Fruit fly (Drosophila melanogaster) whole organism, embryonic: ENCODE results near the gene CG1317.

Experiments used
- Blimp-1 ChIP-seq: fragments of 200-800 bp; sonication (Bioruptor generic); optimal IDR thresholded peaks from 3 replicates; lab custom pipeline; 2018; ENCODE audit warnings: missing biosample characterization, missing genetic modification characterization, mild to moderate bottlenecking, moderate library complexity, missing genetic modification reagents
- CG12219 ChIP-seq: fragments of 200-800 bp; sonication (Bioruptor generic); optimal IDR thresholded peaks from 3 replicates; lab custom pipeline; 2018; ENCODE audit warnings: missing biosample characterization, mild to moderate bottlenecking, missing genetic modification characterization
- CG12299 ChIP-seq: fragments of 200-800 bp; sonication (Bioruptor generic); optimal IDR thresholded peaks from 2 replicates; lab custom pipeline; 2018; ENCODE audit warnings: missing biosample characterization, mild to moderate bottlenecking, missing genetic modification characterization
- CG12744 ChIP-seq: fragments of 200-800 bp; sonication (Bioruptor generic); optimal IDR thresholded peaks from 2 replicates; lab custom pipeline; 2016; ENCODE audit warnings: missing biosample characterization, missing genetic modification characterization
- CG13894 ChIP-seq: fragments of 200-800 bp; sonication (Bioruptor generic); optimal IDR thresholded peaks from 3 replicates; lab custom pipeline; 2018; ENCODE audit warnings: missing biosample characterization, mild to moderate bottlenecking, missing genetic modification characterization, moderate library complexity
- CG14050 ChIP-seq: fragments of 200-800 bp; sonication (Bioruptor generic); IDR thresholded peaks from 3 replicates; pipeline ENCODE4 v1.3.6; 2022; ENCODE audit warnings: missing biosample characterization, missing genetic modification characterization
- CG1529 ChIP-seq: fragments of 200-800 bp; sonication (Bioruptor generic); optimal IDR thresholded peaks from 3 replicates; lab custom pipeline; 2018; ENCODE audit warnings: missing biosample characterization, missing genetic modification characterization
- CG17186 ChIP-seq: fragments of 200-800 bp; sonication (Bioruptor generic); optimal IDR thresholded peaks from 3 replicates; lab custom pipeline; 2017; ENCODE audit warnings: missing biosample characterization, missing genetic modification reagents, missing genetic modification characterization
- CG17612 ChIP-seq: fragments of 200-800 bp; sonication (Bioruptor generic); IDR thresholded peaks from 2 replicates; pipeline ENCODE4 v1.3.6; 2022; ENCODE audit warnings: missing biosample characterization, missing genetic modification characterization
- CG2202 ChIP-seq: fragments of 200-800 bp; sonication (Bioruptor generic); optimal IDR thresholded peaks from 2 replicates; lab custom pipeline; 2018; ENCODE audit warnings: missing biosample characterization, mild to moderate bottlenecking, missing genetic modification characterization
- CG33213 ChIP-seq: fragments of 200-800 bp; sonication (Bioruptor generic); optimal IDR thresholded peaks from 3 replicates; lab custom pipeline; 2016; ENCODE audit warnings: missing biosample characterization, missing genetic modification characterization
- CG3407 ChIP-seq: fragments of 200-800 bp; sonication (Bioruptor generic); optimal IDR thresholded peaks from 2 replicates; lab custom pipeline; 2018; ENCODE audit warnings: missing biosample characterization, mild to moderate bottlenecking, missing genetic modification characterization
- CG3838 ChIP-seq: fragments of 200-800 bp; sonication (Bioruptor generic); optimal IDR thresholded peaks from 3 replicates; lab custom pipeline; 2016; ENCODE audit warnings: missing biosample characterization, missing genetic modification characterization
- CG42726 ChIP-seq: fragments of 200-800 bp; sonication (Bioruptor generic); IDR thresholded peaks from 2 replicates; pipeline ENCODE4 v1.3.6; 2022; ENCODE audit warnings: missing biosample characterization, missing genetic modification characterization; ENCODE audit not compliant: partially characterized antibody
- CG5953 ChIP-seq: fragments of 200-800 bp; sonication (Bioruptor generic); IDR thresholded peaks from 2 replicates; pipeline ENCODE4 v1.3.6; 2022; ENCODE audit warnings: missing biosample characterization, missing genetic modification characterization
- CG6272 ChIP-seq: fragments of 200-800 bp; sonication (Bioruptor generic); IDR thresholded peaks from 2 replicates; pipeline ENCODE4 v1.3.6; 2022; ENCODE audit warnings: missing biosample characterization, missing genetic modification characterization
- CG7786 ChIP-seq: fragments of 200-800 bp; sonication (Bioruptor generic); optimal IDR thresholded peaks from 2 replicates; lab custom pipeline; 2016; ENCODE audit warnings: missing biosample characterization, missing genetic modification characterization
- CG7839 ChIP-seq: fragments of 200-800 bp; sonication (Bioruptor generic); optimal IDR thresholded peaks from 3 replicates; lab custom pipeline; 2018; ENCODE audit warnings: missing biosample characterization, mild to moderate bottlenecking, missing genetic modification characterization, moderate library complexity
- CG7963 ChIP-seq: fragments of 200-800 bp; sonication (Bioruptor generic); IDR thresholded peaks from 3 replicates; pipeline ENCODE4 v1.3.6; 2022; ENCODE audit warnings: missing biosample characterization, missing genetic modification characterization; ENCODE audit not compliant: partially characterized antibody
- CTCF ChIP-seq: fragments of 200-800 bp; sonication (Bioruptor generic); optimal IDR thresholded peaks from 2 replicates; lab custom pipeline; 2017; ENCODE audit warnings: missing biosample characterization, mild to moderate bottlenecking, missing genetic modification characterization, moderate library complexity
- Dll ChIP-seq: fragments of 200-800 bp; sonication (Bioruptor generic); IDR thresholded peaks from 4 replicates; pipeline ENCODE4 v1.3.6; 2022; ENCODE audit warnings: missing biosample characterization, missing genetic modification characterization; ENCODE audit not compliant: partially characterized antibody
- HLH4C ChIP-seq: fragments of 200-800 bp; sonication (Bioruptor generic); IDR thresholded peaks from 3 replicates; pipeline ENCODE4 v1.3.6; 2022; ENCODE audit warnings: missing biosample characterization, missing genetic modification characterization; ENCODE audit not compliant: partially characterized antibody
- HLH54F ChIP-seq: fragments of 200-800 bp; sonication (Bioruptor generic); optimal IDR thresholded peaks from 3 replicates; lab custom pipeline; 2016; ENCODE audit warnings: missing biosample characterization, missing genetic modification characterization
- Hey ChIP-seq: fragments of 200-800 bp; sonication (Bioruptor generic); optimal IDR thresholded peaks from 3 replicates; lab custom pipeline; 2018; ENCODE audit warnings: missing biosample characterization, mild to moderate bottlenecking, missing genetic modification characterization
- Hr51 ChIP-seq, 2 experiments: fragments of 200-800 bp; sonication (Bioruptor generic); optimal IDR thresholded peaks; 2 replicates in 1 of 2; 3 replicates in 1 of 2; lab custom pipeline; 2016 to 2018; ENCODE audit warnings: missing biosample characterization in 2 of 2, missing genetic modification characterization in 2 of 2, mild to moderate bottlenecking in 1 of 2, moderate library complexity in 1 of 2
- Mes4 ChIP-seq: fragments of 200-800 bp; sonication (Bioruptor generic); optimal IDR thresholded peaks from 2 replicates; lab custom pipeline; 2016; ENCODE audit warnings: missing biosample characterization, missing genetic modification characterization
- Oaz ChIP-seq: fragments of 200-800 bp; sonication (Bioruptor generic); IDR thresholded peaks from 2 replicates; pipeline ENCODE4 v1.3.6; 2022; ENCODE audit warnings: missing biosample characterization, missing genetic modification characterization
- Ptx1 ChIP-seq: fragments of 200-800 bp; sonication (Bioruptor generic); IDR thresholded peaks from 2 replicates; pipeline ENCODE4 v1.3.6; 2022; ENCODE audit warnings: missing biosample characterization, missing genetic modification characterization
- Xrp1 ChIP-seq: fragments of 200-800 bp; sonication (Bioruptor generic); IDR thresholded peaks from 2 replicates; pipeline ENCODE4 v1.3.6; 2022; ENCODE audit warnings: missing biosample characterization, missing genetic modification characterization
- ab ChIP-seq: fragments of 200-800 bp; sonication (Bioruptor generic); optimal IDR thresholded peaks from 2 replicates; lab custom pipeline; 2016; ENCODE audit warnings: missing biosample characterization, missing genetic modification characterization
- cas ChIP-seq: fragments of 200-800 bp; sonication (Bioruptor generic); IDR thresholded peaks from 2 replicates; pipeline ENCODE4 v1.3.6; 2022; ENCODE audit warnings: missing biosample characterization, missing genetic modification characterization
- dan ChIP-seq: fragments of 200-800 bp; sonication (Bioruptor generic); IDR thresholded peaks from 2 replicates; pipeline ENCODE4 v1.3.6; 2022; ENCODE audit warnings: missing biosample characterization, missing genetic modification characterization
- dati ChIP-seq: fragments of 200-800 bp; sonication (Bioruptor generic); IDR thresholded peaks from 2 replicates; pipeline ENCODE4 v1.3.6; 2022; ENCODE audit warnings: missing biosample characterization, missing genetic modification characterization
- dimm ChIP-seq: fragments of 200-800 bp; sonication (Bioruptor generic); IDR thresholded peaks from 2 replicates; pipeline ENCODE4 v1.3.6; 2022; ENCODE audit warnings: missing biosample characterization, missing genetic modification characterization
- dmrt11E ChIP-seq: fragments of 200-800 bp; sonication (Bioruptor generic); optimal IDR thresholded peaks from 3 replicates; lab custom pipeline; 2018; ENCODE audit warnings: missing biosample characterization, mild to moderate bottlenecking, missing genetic modification characterization, moderate library complexity
- fd3F ChIP-seq: fragments of 200-800 bp; sonication (Bioruptor generic); optimal IDR thresholded peaks from 2 replicates; lab custom pipeline; 2018; ENCODE audit warnings: missing biosample characterization, mild to moderate bottlenecking, missing genetic modification characterization, moderate library complexity
- gem ChIP-seq: fragments of 200-800 bp; sonication (Bioruptor generic); optimal IDR thresholded peaks from 2 replicates; lab custom pipeline; 2019; ENCODE audit warnings: missing biosample characterization, mild to moderate bottlenecking, missing genetic modification characterization, moderate library complexity
- grn ChIP-seq: fragments of 200-800 bp; sonication (Bioruptor generic); optimal IDR thresholded peaks from 3 replicates; lab custom pipeline; 2017; ENCODE audit warnings: missing biosample characterization, missing genetic modification characterization
- inv ChIP-seq: fragments of 200-800 bp; sonication (Bioruptor generic); IDR thresholded peaks from 2 replicates; pipeline ENCODE4 v1.3.6; 2022; ENCODE audit warnings: missing biosample characterization, missing genetic modification characterization; ENCODE audit not compliant: partially characterized antibody
- kay ChIP-seq: fragments of 200-800 bp; sonication (Bioruptor generic); optimal IDR thresholded peaks from 2 replicates; lab custom pipeline; 2016; ENCODE audit warnings: missing biosample characterization, missing genetic modification characterization
- ken ChIP-seq: fragments of 200-800 bp; sonication (Bioruptor generic); IDR thresholded peaks from 3 replicates; pipeline ENCODE4 v1.3.6; 2022; ENCODE audit warnings: missing biosample characterization, missing genetic modification characterization
- lola ChIP-seq, 3 experiments: fragments of >200 bp in 2 of 3; fragments of 200-800 bp in 1 of 3; sonication (Bioruptor generic) in 1 of 3; optimal IDR thresholded peaks; 2 replicates each; lab custom pipeline; 2017 to 2019; ENCODE audit warnings: missing biosample characterization in 3 of 3, missing genetic modification characterization in 3 of 3, mild to moderate bottlenecking in 1 of 3, moderate library complexity in 1 of 3
- onecut ChIP-seq: fragments of 200-800 bp; sonication (Bioruptor generic); IDR thresholded peaks from 2 replicates; pipeline ENCODE4 v1.3.6; 2022; ENCODE audit warnings: missing biosample characterization, missing genetic modification characterization
- pan ChIP-seq, 4 experiments: fragments of >200 bp in 3 of 4; fragments of 200-800 bp in 1 of 4; sonication (Bioruptor generic) in 1 of 4; optimal IDR thresholded peaks in 3 of 4; IDR thresholded peaks in 1 of 4; 2 replicates each; pipeline versions ENCODE4 v1.3.6 to Lab custom; 2017 to 2022; ENCODE audit warnings: missing biosample characterization in 2 of 4, missing genetic modification characterization in 2 of 4, mixed read lengths in 1 of 4
- pzg ChIP-seq: fragments of 200-800 bp; sonication (Bioruptor generic); optimal IDR thresholded peaks from 3 replicates; lab custom pipeline; 2018; ENCODE audit warnings: missing biosample characterization, mild to moderate bottlenecking, missing genetic modification characterization, moderate library complexity
- rib ChIP-seq: fragments of 200-800 bp; sonication (Bioruptor generic); IDR thresholded peaks from 2 replicates; pipeline ENCODE4 v1.3.6; 2022; ENCODE audit warnings: missing biosample characterization, missing genetic modification characterization
- sob ChIP-seq: fragments of 200-800 bp; sonication (Bioruptor generic); IDR thresholded peaks from 2 replicates; pipeline ENCODE4 v1.3.6; 2022; ENCODE audit warnings: missing biosample characterization, missing genetic modification characterization
- tin ChIP-seq: fragments of 200-800 bp; sonication (Bioruptor generic); optimal IDR thresholded peaks from 3 replicates; lab custom pipeline; 2016; ENCODE audit warnings: missing biosample characterization, missing genetic modification characterization
- trh ChIP-seq: fragments of 200-800 bp; sonication (Bioruptor generic); optimal IDR thresholded peaks from 2 replicates; lab custom pipeline; 2016; ENCODE audit warnings: missing biosample characterization, missing genetic modification characterization
- vfl ChIP-seq: fragments of 200-800 bp; sonication (Bioruptor generic); optimal IDR thresholded peaks from 2 replicates; lab custom pipeline; 2016; ENCODE audit warnings: missing biosample characterization, missing genetic modification characterization
- yki ChIP-seq: fragments of >200 bp; optimal IDR thresholded peaks from 3 replicates; lab custom pipeline; 2018

Gene CG1317

DNA sequence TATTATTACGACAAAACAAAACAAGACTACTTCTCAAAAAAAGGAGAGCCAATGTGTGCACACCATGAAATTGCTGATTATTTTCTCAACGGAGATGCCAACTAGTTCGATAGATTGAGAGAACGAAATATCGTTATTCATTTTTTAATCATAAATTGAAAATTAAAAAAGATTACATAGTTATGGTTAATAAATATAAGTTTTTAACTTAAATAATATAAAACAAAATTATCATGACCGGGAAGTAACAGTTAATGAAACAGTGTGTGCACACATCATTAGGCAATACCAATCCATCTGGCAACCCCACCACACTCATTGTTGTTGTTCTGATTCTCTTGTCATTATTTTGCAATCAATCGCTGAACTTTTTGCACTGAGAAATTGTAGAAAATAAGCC, at the start of gene CG1317, which contains the start of gene CG8993 (continued):
- peak; percentile 46 for TF ChIP-seq CG12299
- peak; percentile 35; the same call in 1 of the 3 replicates for TF ChIP-seq ken
- TF ChIP-seq CG3407 (GFP tag; lab: Kevin White, UChicago): no peak
- TF ChIP-seq cas (GFP tag; lab: Robert Waterston, UW): no peak
- TF ChIP-seq CG7839 (tag; lab: Kevin White, UChicago): peak; percentile 38
- peak; percentile 25 for TF ChIP-seq CG17186 (GFP tag; lab: Kevin White, UChicago)
- TF ChIP-seq ab (GFP tag; lab: Kevin White, UChicago): no peak
- TF ChIP-seq tin (GFP tag; lab: Kevin White, UChicago): peak; percentile 45
- TF ChIP-seq fd3F (GFP tag; lab: Kevin White, UChicago): peak; percentile 1
- no peak for TF ChIP-seq CG14050 (GFP tag; lab: Robert Waterston, UW)
- TF ChIP-seq dmrt11E (tag; lab: Kevin White, UChicago): peak; percentile 54
- TF ChIP-seq pzg (GFP tag; lab: Kevin White, UChicago): peak; percentile 63
- no peak; the same call in 1 of the 2 replicates for TF ChIP-seq onecut (GFP tag; lab: Robert Waterston, UW)
- no peak for TF ChIP-seq CG12219 (GFP tag; lab: Kevin White, UChicago)
- TF ChIP-seq dan (GFP tag; lab: Robert Waterston, UW): no peak
- no peak for TF ChIP-seq dimm (GFP tag; lab: Robert Waterston, UW)
- TF ChIP-seq HLH4C: no peak
- no peak for TF ChIP-seq CG2202 (tag; lab: Kevin White, UChicago)
- TF ChIP-seq CG33213 (GFP tag; lab: Kevin White, UChicago): no peak
- TF ChIP-seq grn (GFP tag; lab: Kevin White, UChicago): peak; percentile 45
- peak; percentile 24 for TF ChIP-seq CG13894 (tag; lab: Kevin White, UChicago)
- TF ChIP-seq sob (GFP tag; lab: Robert Waterston, UW): peak; percentile 58
- peak; percentile 1 to 32 for TF ChIP-seq Hr51 (GFP tag; optimal IDR thresholded peaks at IDR 0.05; lab: Kevin White, UChicago)
- TF ChIP-seq CG7786 (GFP tag; lab: Kevin White, UChicago): no peak
- no peak for TF ChIP-seq yki
- no peak for TF ChIP-seq Mes4 (GFP tag; lab: Kevin White, UChicago)
- TF ChIP-seq Blimp-1 (GFP tag; lab: Kevin White, UChicago): peak; percentile 54
- no peak for TF ChIP-seq CTCF (GFP tag; lab: Kevin White, UChicago)
- no peak for TF ChIP-seq Hey
- TF ChIP-seq inv: peak; percentile 57; the same call in 1 of the 2 replicates
- no peak for TF ChIP-seq trh (GFP tag; lab: Kevin White, UChicago)
- TF ChIP-seq CG1529: no peak
- no peak for TF ChIP-seq CG5953 (GFP tag; lab: Robert Waterston, UW)
- TF ChIP-seq CG12744: no peak
- TF ChIP-seq Ptx1: peak; percentile 75
- TF ChIP-seq pan (optimal IDR thresholded peaks at IDR 0.05; lab: Kevin White, UChicago): no peak
- no peak for TF ChIP-seq pan (GFP tag; optimal IDR thresholded peaks at IDR 0.05 in 1 of 2, IDR thresholded peaks at IDR 0.05 in 1 of 2)
- no peak for TF ChIP-seq CG3838 (GFP tag; lab: Kevin White, UChicago)
- peak; percentile 74 for TF ChIP-seq gem (tag; lab: Kevin White, UChicago)
- TF ChIP-seq rib (GFP tag; lab: Robert Waterston, UW): 0 out of 2 replicates have a peak, but pooled peaks have one; percentile 36
- TF ChIP-seq kay (GFP tag; lab: Kevin White, UChicago): peak; percentile 17
- no peak for TF ChIP-seq HLH54F (GFP tag; lab: Kevin White, UChicago)
- no peak for TF ChIP-seq dati (GFP tag; lab: Robert Waterston, UW)
- TF ChIP-seq Dll: peak; percentile 79
- TF ChIP-seq Oaz (GFP tag; lab: Robert Waterston, UW): no peak
- no peak for TF ChIP-seq vfl (GFP tag; lab: Kevin White, UChicago)
- TF ChIP-seq Xrp1 (GFP tag; lab: Robert Waterston, UW): peak; percentile 65; the same call in 1 of the 2 replicates
- no peak for TF ChIP-seq CG17612 (GFP tag; lab: Robert Waterston, UW)
- 0 out of 3 replicates have a peak, but pooled peaks have one; percentile 40 for TF ChIP-seq CG7963
- TF ChIP-seq lola (GFP tag; optimal IDR thresholded peaks at IDR 0.05; lab: Kevin White, UChicago): peak in 1 of 3 experiments; percentile 50
- TF ChIP-seq CG42726: no peak
- peak; percentile 29; the same call in 1 of the 2 replicates for TF ChIP-seq CG6272
